Fruit fly (Drosophila melanogaster) whole organism: ENCODE data around the gene Gal.
A peak's percentile ranks its signal among the peaks of the same experiment; 100 is the strongest.

Experiments
- CG8478 ChIP-seq: fragments of >200 bp; optimal IDR thresholded peaks from 2 replicates; lab custom pipeline; 2018; ENCODE audit warnings: inconsistent platforms
- Dll ChIP-seq: fragments of >200 bp; optimal IDR thresholded peaks from 2 replicates; lab custom pipeline; 2017
- EcR ChIP-seq, 2 experiments: fragments of >200 bp; optimal IDR thresholded peaks; 2 replicates each; lab custom pipeline; 2017; ENCODE audit warnings: missing biosample characterization in 2 of 2, missing genetic modification characterization in 2 of 2, missing genetic modification reagents in 2 of 2
- pan ChIP-seq: fragments of >200 bp; optimal IDR thresholded peaks from 2 replicates; lab custom pipeline; 2017
- psq ChIP-seq: fragments of >200 bp; optimal IDR thresholded peaks from 2 replicates; lab custom pipeline; 2017
- usp ChIP-seq: fragments of >200 bp; optimal IDR thresholded peaks from 2 replicates; lab custom pipeline; 2017; ENCODE audit warnings: missing biosample characterization, missing genetic modification characterization, mixed read lengths

DNA sequence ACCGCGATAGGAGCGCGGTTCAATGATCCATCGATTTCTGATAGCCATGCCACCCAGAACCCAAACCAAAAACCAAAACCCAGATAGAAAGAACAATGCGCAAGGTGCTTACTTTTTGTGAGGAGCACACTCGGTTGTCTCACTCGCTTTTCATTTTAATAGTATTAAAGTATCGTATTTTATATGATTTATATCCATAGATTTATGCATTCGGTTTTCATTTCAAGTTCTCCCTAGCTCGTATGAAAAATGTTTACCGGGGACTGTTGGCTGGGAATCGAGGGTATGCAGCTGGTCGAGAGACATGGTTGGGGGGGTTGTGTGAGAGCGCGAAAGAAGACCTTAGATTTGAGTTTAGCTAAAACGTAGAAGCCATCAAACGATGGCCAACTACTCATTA lies 34.6 kb downstream of the Gal start:
- TF ChIP-seq CG8478 (lab: Kevin White, UChicago) = no peak
- no peak for TF ChIP-seq Dll
- no peak for TF ChIP-seq EcR (GFP tag; optimal IDR thresholded peaks at IDR 0.05; lab: Kevin White, UChicago)
- TF ChIP-seq pan (lab: Kevin White, UChicago) = peak; percentile 51
- no peak for TF ChIP-seq psq (lab: Kevin White, UChicago)
- no peak for TF ChIP-seq usp (GFP tag; lab: Kevin White, UChicago)
